Worm (Caenorhabditis elegans): ENCODE data around the gene B0546.4.

The B0546.4 gene

ce11 chrIV:3385337-3386215, 1.6 kb upstream of the B0546.4 start, which contains the start of gene mai-2 (continued):
- TF ChIP-seq K11D2.4 (GFP tag; IDR thresholded peaks at IDR 0.05) = no peak
- no peak for TF ChIP-seq F52B5.7 (tag; optimal IDR thresholded peaks at IDR 0.05)
- no peak for TF ChIP-seq madf-10 (tag; optimal IDR thresholded peaks at IDR 0.05)
- no peak for TF ChIP-seq snpc-3.4 (tag; optimal IDR thresholded peaks at IDR 0.05)
- TF ChIP-seq cebp-1 (GFP tag; IDR thresholded peaks at IDR 0.05) = no peak
- peak; percentile 41 for TF ChIP-seq cebp-1 (tag; optimal IDR thresholded peaks at IDR 0.05)
- TF ChIP-seq ztf-6 (GFP tag; IDR thresholded peaks at IDR 0.05) = no peak
- no peak for TF ChIP-seq C06A6.2 (GFP tag; conservative IDR thresholded peaks at IDR 0.05)
- TF ChIP-seq ama-1 (optimal IDR thresholded peaks at IDR 0.05) = peak; percentile 67
- TF ChIP-seq ama-1 (GFP tag; optimal IDR thresholded peaks at IDR 0.05) = no peak
- TF ChIP-seq let-607 (tag; optimal IDR thresholded peaks at IDR 0.05) = no peak
- no peak for TF ChIP-seq unc-130 (GFP tag; optimal IDR thresholded peaks at IDR 0.05)
- no peak for TF ChIP-seq chd-7 (tag; optimal IDR thresholded peaks at IDR 0.05)
- TF ChIP-seq repo-1 (tag; optimal IDR thresholded peaks at IDR 0.05) = no peak
- TF ChIP-seq ekl-4 (GFP tag; IDR thresholded peaks at IDR 0.05) = 0 out of 2 replicates have a peak, but pooled peaks have one; percentile 23
- TF ChIP-seq B0019.2 (GFP tag; conservative IDR thresholded peaks at IDR 0.05) = no peak
- no peak for TF ChIP-seq die-1 (tag; optimal IDR thresholded peaks at IDR 0.05)
- no peak for TF ChIP-seq unc-62 (GFP tag; optimal IDR thresholded peaks at IDR 0.05)
- no peak for TF ChIP-seq nhr-90 (tag; optimal IDR thresholded peaks at IDR 0.05)
- no peak for TF ChIP-seq F49E8.2 (tag; optimal IDR thresholded peaks at IDR 0.05; ENCODE audit: insufficient read depth)
- TF ChIP-seq ztf-3 (GFP tag; optimal IDR thresholded peaks at IDR 0.05) = no peak
- peak; percentile 56; the same call in 1 of the 2 replicates for TF ChIP-seq pbrm-1 (GFP tag; IDR thresholded peaks at IDR 0.05)
- no peak for TF ChIP-seq Y79H2A.3 (GFP tag; conservative IDR thresholded peaks at IDR 0.05)
- TF ChIP-seq snpc-1.3 (tag; optimal IDR thresholded peaks at IDR 0.05; ENCODE audit: insufficient read depth) = no peak
- no peak for TF ChIP-seq ets-4 (GFP tag; optimal IDR thresholded peaks at IDR 0.05)
- TF ChIP-seq egl-44 (GFP tag; IDR thresholded peaks at IDR 0.05) = no peak
- TF ChIP-seq F23B12.7 (tag; optimal IDR thresholded peaks at IDR 0.05; ENCODE audit: insufficient read depth) = no peak
- TF ChIP-seq hrde-1 (tag; optimal IDR thresholded peaks at IDR 0.05; ENCODE audit: borderline replicate concordance) = no peak
- no peak for TF ChIP-seq Y53F4B.3 (GFP tag; IDR thresholded peaks at IDR 0.05)
- no peak for TF ChIP-seq lag-1 (GFP tag; IDR thresholded peaks at IDR 0.05)
- no peak for TF ChIP-seq athp-1 (tag; optimal IDR thresholded peaks at IDR 0.05)
- no peak for TF ChIP-seq ztf-28 (GFP tag; IDR thresholded peaks at IDR 0.05)
- TF ChIP-seq lsl-1 (GFP tag; optimal IDR thresholded peaks at IDR 0.05) = no peak
- TF ChIP-seq egl-18 (GFP tag; IDR thresholded peaks at IDR 0.05) = no peak
- no peak for TF ChIP-seq somi-1 (GFP tag; optimal IDR thresholded peaks at IDR 0.05)
- no peak; the same call in 1 of the 2 replicates for TF ChIP-seq D2030.7 (GFP tag; IDR thresholded peaks at IDR 0.05)
- TF ChIP-seq ZK185.1 (tag; optimal IDR thresholded peaks at IDR 0.05; ENCODE audit: poor library complexity, severe bottlenecking) = no peak
- TF ChIP-seq sptf-2 (GFP tag; optimal IDR thresholded peaks at IDR 0.05) = no peak
- TF ChIP-seq F37B4.10 (GFP tag; IDR thresholded peaks at IDR 0.05) = no peak
- TF ChIP-seq rpc-1 (optimal IDR thresholded peaks at IDR 0.05) = no peak
- TF ChIP-seq rpc-1 (tag; optimal IDR thresholded peaks at IDR 0.05) = no peak
- no peak for TF ChIP-seq K12H6.12 (tag; optimal IDR thresholded peaks at IDR 0.05)
- TF ChIP-seq ztf-22 (GFP tag; optimal IDR thresholded peaks at IDR 0.05) = no peak
- TF ChIP-seq ceh-58 (GFP tag; IDR thresholded peaks at IDR 0.05) = no peak
- TF ChIP-seq atf-7 (tag; optimal IDR thresholded peaks at IDR 0.05) = no peak
- TF ChIP-seq ztf-18 (tag; optimal IDR thresholded peaks at IDR 0.05) = no peak
- no peak for TF ChIP-seq F57C9.4 (tag; optimal IDR thresholded peaks at IDR 0.05)
- no peak for TF ChIP-seq T07F8.4 (tag; optimal IDR thresholded peaks at IDR 0.05)

All from whole organism, young adult.